Fruit fly (Drosophila melanogaster) whole organism, embryonic: ENCODE data around the gene CG31098.

Source experiments
- Atf-2 ChIP-seq: fragments of 200-800 bp; sonication (Bioruptor generic); optimal IDR thresholded peaks from 2 replicates; lab custom pipeline; 2016; ENCODE audit warnings: missing biosample characterization, missing genetic modification characterization
- CG15479 ChIP-seq: fragments of 200-800 bp; sonication (Bioruptor generic); optimal IDR thresholded peaks from 3 replicates; lab custom pipeline; 2019; ENCODE audit warnings: missing biosample characterization, mild to moderate bottlenecking, missing genetic modification characterization, moderate library complexity
- Dll ChIP-seq: fragments of 200-800 bp; sonication (Bioruptor generic); IDR thresholded peaks from 4 replicates; pipeline ENCODE4 v1.3.6; 2022; ENCODE audit warnings: missing biosample characterization, missing genetic modification characterization; ENCODE audit not compliant: partially characterized antibody
- bbx ChIP-seq: fragments of 200-800 bp; sonication (Bioruptor generic); IDR thresholded peaks from 2 replicates; pipeline ENCODE4 v1.3.6; 2022; ENCODE audit warnings: missing biosample characterization, missing genetic modification characterization; ENCODE audit not compliant: partially characterized antibody

DNA sequence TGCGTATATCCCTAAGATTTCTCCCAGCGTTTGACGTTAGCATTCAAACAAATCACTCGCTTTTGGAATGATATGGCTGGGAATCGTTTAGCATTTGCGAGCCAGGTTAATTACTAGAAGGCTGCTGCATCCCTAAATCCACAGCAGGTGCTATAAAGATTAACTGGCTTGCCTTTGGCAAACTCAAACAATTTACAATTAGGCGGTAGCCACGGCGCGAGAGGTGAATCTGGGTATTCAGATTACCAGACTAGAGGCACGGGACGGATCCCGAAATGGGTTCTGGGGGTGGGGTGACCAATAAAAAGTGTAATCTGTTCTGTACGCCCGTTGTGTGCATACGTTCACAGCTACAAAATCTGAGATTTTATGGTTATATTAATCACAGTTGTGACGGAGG is 11.6 kb downstream of the CG31098 start, which contains the start of gene CG11892:
- TF ChIP-seq CG15479 (GFP tag; lab: Kevin White, UChicago) (no peak), Atf-2 (GFP tag; lab: Kevin White, UChicago) (no peak), bbx (GFP tag; lab: Robert Waterston, UW) (no peak), Dll (GFP tag; lab: Robert Waterston, UW) (no peak)
